Worm (Caenorhabditis elegans): ENCODE measurements around the gene aco-1.

The aco-1 gene

DNA sequence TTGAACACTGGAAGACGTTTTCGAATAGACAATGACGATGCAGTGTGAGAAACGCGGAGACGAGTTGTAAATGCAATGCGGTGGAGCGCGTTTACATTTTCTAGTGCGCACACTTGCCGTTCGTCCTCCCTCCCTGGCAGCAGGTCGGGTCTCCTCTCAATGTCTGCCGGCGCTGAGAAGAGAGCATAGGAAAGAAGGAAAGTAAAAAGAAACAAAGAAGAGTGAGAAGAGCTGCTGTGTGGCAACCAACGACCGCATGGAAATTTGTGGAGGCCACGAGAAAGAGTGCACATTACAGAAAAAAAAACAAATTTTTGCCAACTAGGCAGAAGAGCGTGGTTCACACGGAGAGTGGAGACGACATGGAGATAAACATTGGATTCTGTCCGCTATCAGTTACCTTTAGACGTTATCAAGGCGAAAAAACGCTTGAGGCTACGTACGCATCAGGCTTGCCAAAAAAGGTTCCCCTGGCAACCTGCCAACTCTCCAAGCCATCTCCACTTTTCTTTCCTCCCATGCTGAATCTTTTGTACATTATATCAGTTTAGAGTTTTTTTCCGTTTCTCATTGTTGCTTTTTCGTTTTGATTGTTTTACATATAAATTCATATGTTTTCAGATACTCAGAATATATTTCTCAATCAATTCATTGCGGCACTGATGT, 39.9 kb upstream of the aco-1 start, which contains the start of the genes snrp-40.1 and F08G12.3 (continued):
- TF ChIP-seq B0336.3 (GFP tag; IDR thresholded peaks at IDR 0.05) (peak; percentile 46; the same call in 1 of the 2 replicates), lin-40 (tag; optimal IDR thresholded peaks at IDR 0.05) (peak; percentile 80), madf-10 (tag; optimal IDR thresholded peaks at IDR 0.05) (peak; percentile 31), F23B12.7 (tag; optimal IDR thresholded peaks at IDR 0.05; ENCODE audit: insufficient read depth) (peak; percentile 71), zfh-2 (GFP tag; conservative IDR thresholded peaks at IDR 0.05) (peak; percentile 98), efl-1 (GFP tag; optimal IDR thresholded peaks at IDR 0.05) (no peak), rcor-1 (GFP tag; IDR thresholded peaks at IDR 0.05) (0 out of 2 replicates have a peak, but pooled peaks have one; percentile 21), gei-17 (GFP tag; optimal IDR thresholded peaks at IDR 0.05) (peak; percentile 12), mel-28 (tag; optimal IDR thresholded peaks at IDR 0.05; ENCODE audit: borderline replicate concordance) (no peak), hmg-1.2 (GFP tag; IDR thresholded peaks at IDR 0.05) (peak; percentile 88), chd-7 (tag; optimal IDR thresholded peaks at IDR 0.05) (peak; percentile 71), mcd-1 (GFP tag; IDR thresholded peaks at IDR 0.05) (peak; percentile 91), ztf-18 (tag; optimal IDR thresholded peaks at IDR 0.05) (peak; percentile 60)

DNA sequence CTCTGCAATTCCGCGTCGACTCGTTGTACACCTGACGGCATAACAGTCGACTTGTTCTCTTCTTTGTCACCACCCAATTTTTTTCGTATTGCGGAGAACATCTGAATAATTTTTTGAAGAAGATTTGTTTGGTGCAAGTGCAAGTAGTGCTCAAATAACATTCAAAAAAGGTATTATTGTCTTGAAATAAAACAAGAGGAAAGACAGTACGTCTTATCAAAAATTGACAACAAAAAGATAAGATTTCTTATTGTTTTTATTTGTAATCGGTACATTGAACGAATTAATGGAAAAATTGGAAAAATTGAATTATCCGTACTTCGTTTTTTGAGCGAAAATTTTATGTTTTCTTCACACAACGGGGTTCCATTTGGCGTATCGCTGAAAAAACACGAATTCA, 33.9 kb upstream of the aco-1 start, which contains the start of gene F08G12.1:
TSS of gene F08G12.1 (minus strand) at position 101 of the 400 bp plus-strand sequence.
- no peak for TF ChIP-seq bed-2 (GFP tag; IDR thresholded peaks at IDR 0.05)
- TF ChIP-seq T26A5.8 (tag; optimal IDR thresholded peaks at IDR 0.05), result no peak
- TF ChIP-seq madf-10 (tag; optimal IDR thresholded peaks at IDR 0.05), result no peak

DNA sequence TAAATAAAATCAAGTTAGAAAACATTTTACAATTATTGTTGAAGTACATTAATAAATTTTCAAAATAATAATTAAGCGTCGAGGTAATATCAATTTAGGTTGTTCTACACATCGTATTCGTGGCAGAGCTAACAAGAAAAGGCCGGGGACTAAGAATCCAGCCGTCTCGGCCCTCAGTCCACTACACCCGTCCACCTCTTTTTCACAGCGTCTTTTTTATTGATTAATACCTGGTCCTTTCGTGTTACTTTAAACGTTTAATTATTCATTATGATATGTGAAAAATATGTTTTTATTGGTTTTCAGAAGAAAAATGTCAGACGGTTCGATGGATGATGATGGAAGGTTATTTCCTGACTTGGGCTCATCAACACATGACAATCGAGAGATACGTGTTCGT, 32.6 kb upstream of the aco-1 start, which contains the start of gene vhl-1:
TSS of gene vhl-1 (plus strand) at position 301 of the 400 bp plus-strand sequence.
- TF ChIP-seq sea-2 (GFP tag; IDR thresholded peaks at IDR 0.05), result no peak
- TF ChIP-seq ztf-25 (GFP tag; IDR thresholded peaks at IDR 0.05), result no peak
- no peak for TF ChIP-seq madf-10 (tag; optimal IDR thresholded peaks at IDR 0.05)
- TF ChIP-seq F39B2.1 (GFP tag; IDR thresholded peaks at IDR 0.05), result no peak
- TF ChIP-seq lsl-1 (GFP tag; optimal IDR thresholded peaks at IDR 0.05), result no peak
- TF ChIP-seq unc-130 (GFP tag; optimal IDR thresholded peaks at IDR 0.05), result no peak
- no peak for TF ChIP-seq nhr-179 (tag; optimal IDR thresholded peaks at IDR 0.05)
- TF ChIP-seq cebp-1 (GFP tag; IDR thresholded peaks at IDR 0.05), result no peak
- no peak for TF ChIP-seq cebp-1 (tag; optimal IDR thresholded peaks at IDR 0.05)
- no peak for TF ChIP-seq attf-6 (GFP tag; IDR thresholded peaks at IDR 0.05)
- no peak for TF ChIP-seq xnd-1 (tag; optimal IDR thresholded peaks at IDR 0.05)
- no peak for TF ChIP-seq ztf-18 (tag; optimal IDR thresholded peaks at IDR 0.05)
- no peak for TF ChIP-seq akir-1 (GFP tag; optimal IDR thresholded peaks at IDR 0.05)
- no peak for TF ChIP-seq mxl-1 (tag; optimal IDR thresholded peaks at IDR 0.05)

DNA sequence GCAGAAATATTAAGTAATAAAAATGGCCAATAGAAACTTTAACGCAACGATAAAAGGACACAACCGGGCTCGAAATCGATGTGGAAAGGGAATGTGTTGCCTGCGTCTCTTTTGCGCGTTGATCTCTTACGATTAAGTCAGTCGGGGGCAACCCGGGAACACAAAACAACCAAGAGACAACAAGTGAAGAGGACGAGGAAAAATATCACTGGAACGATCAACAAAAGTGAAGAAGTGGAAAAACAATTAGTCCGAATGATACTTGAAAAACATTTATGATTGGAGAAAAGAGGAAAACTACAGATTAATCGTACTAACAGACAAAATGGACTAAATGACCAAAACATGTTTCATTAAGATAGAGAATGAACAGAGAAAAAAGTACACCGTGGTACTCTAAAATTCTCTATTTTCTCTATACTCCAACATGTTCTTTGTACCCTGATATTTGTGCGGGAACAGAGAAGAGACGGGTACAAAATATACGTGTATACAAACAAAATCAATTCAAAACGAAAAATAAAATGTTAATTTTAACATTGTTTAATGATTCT, 29.3 kb upstream of the aco-1 start, which contains the start of gene F08G12.5:
TSS of gene F08G12.5 (minus strand) at position 1 of the 554 bp plus-strand sequence.
- TF ChIP-seq madf-10 (tag; optimal IDR thresholded peaks at IDR 0.05) (no peak), lag-1 (GFP tag; IDR thresholded peaks at IDR 0.05) (no peak), F37B4.10 (GFP tag; IDR thresholded peaks at IDR 0.05) (no peak), egrh-3 (GFP tag; IDR thresholded peaks at IDR 0.05) (no peak), ets-4 (GFP tag; optimal IDR thresholded peaks at IDR 0.05) (no peak), attf-3 (GFP tag; conservative IDR thresholded peaks at IDR 0.05) (no peak)

Data from whole organism, young adult.